Worm (Caenorhabditis elegans): Measurements from ENCODE around the gene allo-1.

Gene allo-1

DNA sequence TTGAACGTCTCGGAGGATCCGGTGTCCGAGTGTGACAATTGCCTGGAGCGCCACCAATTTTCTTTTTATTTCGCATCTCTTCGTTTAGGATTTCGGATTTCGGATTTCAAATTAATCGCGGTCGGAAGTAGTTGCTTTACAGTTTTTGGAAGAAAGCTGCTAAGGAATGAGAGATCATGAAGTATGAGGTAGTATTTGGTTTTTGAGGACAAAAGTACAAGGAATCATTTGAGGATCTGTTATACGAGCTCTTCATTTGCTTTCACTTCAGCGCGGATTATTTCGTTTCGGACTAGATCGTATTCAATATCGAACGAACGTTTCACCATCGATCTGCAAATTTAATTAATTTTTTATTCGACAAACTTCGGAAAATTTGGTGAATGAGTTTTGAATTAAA, 2.8 kb upstream of the allo-1 start, which contains the start of gene R102.11:
Gene R102.11, minus strand, starts transcription at position 101 of the 400 bp plus-strand sequence.
- no peak for TF ChIP-seq flh-1 (GFP tag; optimal IDR thresholded peaks at IDR 0.05)
- no peak for TF ChIP-seq lin-32 (GFP tag; optimal IDR thresholded peaks at IDR 0.05)

DNA sequence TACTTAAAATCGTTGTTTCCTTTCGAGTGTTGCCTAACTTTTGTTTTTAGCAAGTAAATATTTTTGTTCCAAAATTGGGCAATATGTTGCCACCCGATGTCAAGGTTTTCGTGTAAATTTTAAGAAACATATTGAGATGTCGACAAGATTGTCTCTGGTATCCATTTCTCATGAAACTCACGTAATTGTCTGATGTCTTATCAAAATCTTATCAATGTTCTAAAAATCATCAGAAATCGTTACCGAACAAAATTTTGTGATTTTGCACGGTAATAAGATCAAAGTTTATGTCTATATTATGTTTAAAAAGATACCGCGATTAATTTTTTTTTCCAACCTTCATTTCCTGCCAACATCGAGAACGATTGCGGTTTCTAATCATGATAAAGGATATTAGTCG, 2.1 kb upstream of the allo-1 start:
- TF ChIP-seq pha-4 (tag; optimal IDR thresholded peaks at IDR 0.05) (no peak), ces-1 (GFP tag; optimal IDR thresholded peaks at IDR 0.05) (no peak), nhr-28 (tag; optimal IDR thresholded peaks at IDR 0.05) (no peak), drap-1 (GFP tag; optimal IDR thresholded peaks at IDR 0.05) (no peak), mab-5 (tag; optimal IDR thresholded peaks at IDR 0.05) (no peak), hlh-1 (tag; optimal IDR thresholded peaks at IDR 0.05) (no peak), sptf-1 (tag; optimal IDR thresholded peaks at IDR 0.05) (no peak), M03D4.4 (tag; optimal IDR thresholded peaks at IDR 0.05) (no peak)

DNA sequence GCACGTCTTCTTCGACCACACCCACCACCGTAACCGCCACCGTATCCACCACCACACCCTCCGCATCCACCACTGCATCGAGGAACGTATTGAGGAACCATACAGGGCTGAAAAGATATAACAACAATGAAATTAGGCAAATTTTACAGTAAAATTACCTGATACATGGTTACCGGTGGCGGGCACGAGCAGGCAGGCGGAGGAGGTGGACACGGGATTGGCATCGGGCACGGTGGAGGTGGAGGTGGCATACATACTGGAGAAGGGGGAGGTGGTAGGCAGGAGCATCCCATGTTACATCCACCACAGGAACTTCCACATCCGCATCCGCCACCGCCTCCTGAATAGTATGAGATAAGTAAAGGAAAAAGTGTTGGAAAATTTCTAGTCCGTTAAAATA, 1.6 kb upstream of the allo-1 start:
- TF ChIP-seq nhr-12 (tag; optimal IDR thresholded peaks at IDR 0.05) (no peak), sptf-1 (tag; optimal IDR thresholded peaks at IDR 0.05) (no peak), bed-3 (GFP tag; optimal IDR thresholded peaks at IDR 0.05) (no peak)

DNA sequence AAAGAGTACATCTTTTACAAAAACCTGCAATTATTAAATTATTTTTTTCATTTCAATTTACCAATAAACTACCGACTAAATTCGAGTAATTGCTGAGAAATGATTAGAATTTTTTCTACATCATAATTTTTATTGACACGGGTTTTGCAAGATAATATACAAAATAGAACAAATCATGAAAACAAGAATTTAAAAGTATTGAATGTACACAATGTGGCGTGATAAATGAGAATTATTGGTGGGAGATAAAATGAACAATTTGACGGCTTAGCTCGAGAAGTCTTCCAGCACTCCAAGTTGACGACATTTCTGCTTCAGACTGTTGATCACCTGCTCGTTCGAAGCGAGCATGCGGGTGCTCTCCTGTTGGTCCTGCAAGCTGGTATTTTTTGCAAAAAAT, 1.7 kb downstream of the allo-1 start, which contains the start of gene R102.4:
Gene R102.4, minus strand, starts transcription at position 101 of the 400 bp plus-strand sequence.
- TF ChIP-seq cnd-1 (tag; optimal IDR thresholded peaks at IDR 0.05) = no peak

DNA sequence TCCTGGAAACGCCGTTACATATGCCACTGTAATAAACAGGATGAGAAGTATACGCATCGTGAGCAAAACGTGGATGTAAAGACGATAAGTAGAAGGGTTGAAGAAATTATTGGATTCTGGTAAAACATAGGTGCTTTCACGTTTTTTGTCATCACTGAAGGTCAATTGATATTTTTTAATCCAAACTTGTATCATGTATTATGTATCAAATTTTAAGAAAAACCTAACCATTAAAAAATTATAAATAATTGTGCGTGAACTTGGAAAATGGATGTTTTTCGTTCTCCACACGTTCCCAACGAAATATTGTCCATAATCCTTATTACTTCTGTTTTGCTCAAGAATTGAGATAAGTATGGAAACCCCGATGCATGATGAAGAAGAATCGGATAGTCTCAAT, 6.7 kb downstream of the allo-1 start, which contains the start of gene R102.8:
Gene R102.8, minus strand, starts transcription at position 101 of the 400 bp plus-strand sequence.
- TF ChIP-seq nhr-76 (tag; optimal IDR thresholded peaks at IDR 0.05) (no peak), elt-1 (tag; optimal IDR thresholded peaks at IDR 0.05; ENCODE audit: borderline replicate concordance, insufficient read depth) (no peak), unc-39 (tag; optimal IDR thresholded peaks at IDR 0.05) (no peak), blmp-1 (tag; optimal IDR thresholded peaks at IDR 0.05) (no peak), ceh-83 (GFP tag; optimal IDR thresholded peaks at IDR 0.05) (no peak), flh-1 (GFP tag; optimal IDR thresholded peaks at IDR 0.05) (no peak), snpc-4 (tag; optimal IDR thresholded peaks at IDR 0.05) (no peak), nhr-2 (tag; optimal IDR thresholded peaks at IDR 0.05) (no peak), ceh-39 (tag; optimal IDR thresholded peaks at IDR 0.05) (no peak), zip-8 (tag; optimal IDR thresholded peaks at IDR 0.05) (no peak), drap-1 (GFP tag; optimal IDR thresholded peaks at IDR 0.05) (no peak), ceh-43 (GFP tag; optimal IDR thresholded peaks at IDR 0.05) (no peak), pha-4 (tag; optimal IDR thresholded peaks at IDR 0.05) (no peak), ces-1 (GFP tag; optimal IDR thresholded peaks at IDR 0.05) (no peak), mls-2 (tag; optimal IDR thresholded peaks at IDR 0.05) (no peak), sem-2 (GFP tag; optimal IDR thresholded peaks at IDR 0.05) (no peak), unc-62 (GFP tag; optimal IDR thresholded peaks at IDR 0.05) (no peak)

DNA sequence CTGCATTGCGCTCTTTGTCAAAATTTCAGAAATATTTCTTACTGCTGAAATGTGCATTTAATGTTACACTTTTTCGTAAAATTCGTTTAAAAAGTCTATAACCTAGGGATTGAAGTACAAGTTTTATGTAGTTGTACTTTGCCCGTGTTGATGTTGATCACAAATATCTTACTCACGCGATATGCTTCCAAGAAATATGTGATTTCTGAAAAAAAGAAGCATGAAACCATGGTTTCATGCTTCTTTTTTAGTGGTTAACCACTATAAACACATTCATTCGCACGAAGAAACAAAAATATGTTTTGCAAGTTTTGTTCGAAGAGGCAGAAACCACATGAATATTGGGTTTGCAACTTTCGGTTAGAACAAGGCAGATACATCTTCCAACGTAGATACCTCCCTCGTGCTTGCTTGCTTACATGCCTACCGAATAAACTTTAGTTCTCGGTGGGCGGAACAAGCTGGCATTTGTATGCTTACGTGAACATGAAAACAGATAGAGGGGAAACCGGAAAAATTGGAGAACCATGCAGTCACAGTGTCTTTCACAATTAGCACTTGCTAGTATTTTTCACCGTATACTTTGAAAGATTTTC, 7.8 kb downstream of the allo-1 start, which contains the start of gene R102.3:
Gene R102.3, plus strand, starts transcription at position 546 of the 596 bp plus-strand sequence.
- no peak for TF ChIP-seq M03D4.4 (tag; optimal IDR thresholded peaks at IDR 0.05)
- TF ChIP-seq snpc-4 (tag; optimal IDR thresholded peaks at IDR 0.05) = no peak
- no peak for TF ChIP-seq blmp-1 (tag; optimal IDR thresholded peaks at IDR 0.05)
- no peak for TF ChIP-seq nhr-76 (tag; optimal IDR thresholded peaks at IDR 0.05)
- no peak for TF ChIP-seq unc-120 (tag; optimal IDR thresholded peaks at IDR 0.05; ENCODE audit: poor library complexity, severe bottlenecking)
- no peak for TF ChIP-seq pha-4 (tag; optimal IDR thresholded peaks at IDR 0.05)
- TF ChIP-seq nhr-237 (tag; optimal IDR thresholded peaks at IDR 0.05) = no peak
- no peak for TF ChIP-seq mls-2 (tag; optimal IDR thresholded peaks at IDR 0.05)
- no peak for TF ChIP-seq ham-2 (GFP tag; optimal IDR thresholded peaks at IDR 0.05)
- TF ChIP-seq elt-3 (tag; optimal IDR thresholded peaks at IDR 0.05) = no peak
- no peak for TF ChIP-seq lin-32 (GFP tag; optimal IDR thresholded peaks at IDR 0.05)
- no peak for TF ChIP-seq ces-1 (GFP tag; optimal IDR thresholded peaks at IDR 0.05)
- no peak for TF ChIP-seq lsy-2 (tag; optimal IDR thresholded peaks at IDR 0.05)
- no peak for TF ChIP-seq ceh-43 (GFP tag; optimal IDR thresholded peaks at IDR 0.05)
- TF ChIP-seq sptf-1 (tag; optimal IDR thresholded peaks at IDR 0.05) = no peak
- TF ChIP-seq ztf-11 (tag; optimal IDR thresholded peaks at IDR 0.05) = no peak
- TF ChIP-seq tbx-8 (GFP tag; optimal IDR thresholded peaks at IDR 0.05) = no peak
- no peak for TF ChIP-seq unc-62 (GFP tag; optimal IDR thresholded peaks at IDR 0.05)

Data from whole organism, mixed stage, embryonic.